Fruit fly (Drosophila melanogaster): ENCODE data around the gene mtgo.
A peak's percentile ranks its signal among the peaks of the same experiment; 100 is the strongest.

Gene mtgo

DNA sequence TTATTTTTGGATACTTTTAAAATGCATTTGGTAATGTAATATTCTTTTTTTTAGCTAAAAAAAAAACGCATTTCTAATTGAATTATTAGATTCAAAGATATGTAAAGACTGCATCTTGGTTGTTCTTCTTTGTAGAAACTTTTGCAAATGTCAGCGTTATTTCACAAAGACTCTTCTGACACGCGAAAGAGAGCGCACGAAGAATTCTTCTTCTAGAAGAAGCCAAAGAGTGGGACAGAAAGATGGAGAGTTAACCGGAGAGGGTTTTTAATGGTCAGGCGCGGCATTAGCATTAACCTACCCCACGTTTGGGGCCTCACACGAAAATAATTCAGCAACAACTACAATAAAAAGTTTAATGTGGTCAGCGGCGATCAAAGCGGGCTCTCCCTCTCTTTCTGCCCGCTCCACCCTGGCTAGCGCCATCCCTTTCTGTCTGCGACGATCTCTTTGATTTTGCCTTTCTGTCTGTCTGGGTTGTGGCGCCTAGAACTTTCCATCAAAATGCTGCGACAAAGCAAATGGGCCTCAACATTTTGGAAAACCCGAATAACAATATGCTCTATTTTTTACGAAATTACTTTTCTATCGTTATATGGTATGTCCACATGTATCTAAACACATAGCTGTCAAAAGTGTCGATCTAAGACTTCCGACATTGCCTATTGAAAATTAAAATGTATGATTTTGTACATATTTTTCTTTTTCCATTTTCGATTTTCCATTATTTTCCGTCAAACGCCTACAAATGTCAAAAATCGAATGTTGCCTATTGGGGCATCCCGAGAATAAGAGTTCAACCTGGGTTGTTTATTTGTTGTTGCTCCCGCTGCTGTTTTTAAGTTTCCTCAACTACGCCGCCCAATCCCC is 24.1 kb upstream of the mtgo start:
- no peak for TF ChIP-seq Myc (optimal IDR thresholded peaks at IDR 0.05)
- no peak for TF ChIP-seq insv (optimal IDR thresholded peaks at IDR 0.05)
- no peak for TF ChIP-seq Sin3A (optimal IDR thresholded peaks at IDR 0.05)
- TF ChIP-seq psq (optimal IDR thresholded peaks at IDR 0.05): no peak
- TF ChIP-seq h (optimal IDR thresholded peaks at IDR 0.05): no peak
- TF ChIP-seq ttk (optimal IDR thresholded peaks at IDR 0.05): no peak

DNA sequence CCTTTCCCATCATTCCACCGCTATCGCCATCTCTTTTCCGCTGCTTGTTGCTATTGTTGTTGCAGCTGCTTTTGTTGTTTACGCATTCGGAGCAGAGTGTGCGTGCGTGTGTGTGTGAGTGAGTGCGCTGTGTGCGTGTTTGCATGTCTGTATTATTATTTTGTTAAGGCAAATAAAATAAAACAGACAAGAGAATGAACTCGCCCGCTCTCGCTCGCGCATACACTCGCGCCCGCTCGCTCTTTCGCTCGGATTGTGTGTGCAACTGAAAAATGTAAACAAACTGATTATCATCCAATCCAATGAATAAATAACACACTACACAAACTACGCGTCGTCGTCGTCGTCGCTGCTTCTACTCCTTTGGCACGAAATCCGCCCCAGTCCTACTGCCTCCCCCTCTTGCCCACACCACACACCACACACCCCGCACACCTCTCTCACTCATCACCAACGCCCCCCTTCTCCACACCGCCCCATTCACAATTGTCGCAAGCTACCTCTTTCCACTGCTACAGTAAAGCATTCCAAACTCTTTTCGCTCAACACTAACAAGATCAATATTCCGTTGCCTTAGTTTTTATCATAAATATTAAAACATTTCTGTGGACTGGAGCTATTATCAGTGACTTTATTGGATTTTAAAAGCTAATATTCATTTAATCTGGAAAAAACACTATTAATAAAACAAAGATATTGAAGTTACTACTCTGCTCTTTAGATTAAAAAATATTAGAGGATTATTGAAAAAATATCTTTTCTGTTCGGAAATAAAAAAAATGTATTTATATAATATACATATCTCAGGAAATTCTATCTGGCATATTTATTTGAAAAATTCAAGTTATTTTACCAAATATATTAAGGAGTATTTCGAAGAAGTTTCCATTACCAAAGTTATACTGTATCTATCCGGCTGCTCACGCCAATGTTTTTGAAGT is 23.2 kb upstream of the mtgo start:
- TF ChIP-seq insv (optimal IDR thresholded peaks at IDR 0.05): no peak
- TF ChIP-seq h (optimal IDR thresholded peaks at IDR 0.05): no peak
- TF ChIP-seq ttk (optimal IDR thresholded peaks at IDR 0.05): no peak
- TF ChIP-seq Myc (optimal IDR thresholded peaks at IDR 0.05): no peak
- no peak for TF ChIP-seq psq (optimal IDR thresholded peaks at IDR 0.05)
- no peak for TF ChIP-seq Sin3A (optimal IDR thresholded peaks at IDR 0.05)

DNA sequence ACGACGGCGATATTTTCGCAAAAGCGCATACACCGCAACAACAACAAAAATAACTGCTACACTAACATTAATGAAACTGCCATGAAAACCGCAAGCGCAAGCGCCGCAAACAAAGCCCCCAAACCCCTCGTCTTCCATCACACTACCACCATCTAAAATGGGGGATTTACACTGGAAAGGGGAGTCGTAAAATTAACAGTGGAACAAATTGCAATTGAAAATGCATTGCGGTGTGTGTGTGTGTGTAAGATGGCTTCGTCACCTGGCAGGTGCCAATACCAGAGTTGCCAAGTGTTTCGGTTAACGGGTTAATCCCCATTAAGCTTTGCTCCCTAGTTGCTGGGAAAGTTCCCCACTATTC is 22.6 kb upstream of the mtgo start:
- no peak for TF ChIP-seq Sin3A (optimal IDR thresholded peaks at IDR 0.05)
- no peak for TF ChIP-seq insv (optimal IDR thresholded peaks at IDR 0.05)
- TF ChIP-seq h (optimal IDR thresholded peaks at IDR 0.05): no peak
- TF ChIP-seq psq (optimal IDR thresholded peaks at IDR 0.05): no peak
- no peak for TF ChIP-seq ttk (optimal IDR thresholded peaks at IDR 0.05)
- no peak for TF ChIP-seq Myc (optimal IDR thresholded peaks at IDR 0.05)

DNA sequence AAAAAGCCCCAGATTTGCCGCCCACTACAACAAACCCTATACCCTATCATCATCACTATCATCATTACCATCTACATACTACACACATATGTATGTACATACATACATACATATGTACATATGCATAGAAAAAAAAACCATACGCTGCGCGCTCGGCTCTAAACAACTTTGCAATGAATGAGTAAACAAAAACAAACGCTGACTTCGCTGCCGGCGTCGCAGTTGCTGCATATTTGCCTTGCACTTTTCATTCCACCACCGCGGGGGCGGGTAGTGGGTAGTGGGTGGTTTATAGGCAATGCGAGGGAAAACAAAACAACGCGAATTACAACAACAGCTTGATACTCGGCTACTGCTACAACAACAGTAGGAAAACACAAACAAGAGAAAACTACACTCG is 21.7 kb upstream of the mtgo start:
- no peak for TF ChIP-seq Sin3A (optimal IDR thresholded peaks at IDR 0.05)
- TF ChIP-seq insv (optimal IDR thresholded peaks at IDR 0.05): no peak
- TF ChIP-seq h (optimal IDR thresholded peaks at IDR 0.05): no peak
- no peak for TF ChIP-seq psq (optimal IDR thresholded peaks at IDR 0.05)
- TF ChIP-seq Myc (optimal IDR thresholded peaks at IDR 0.05): no peak
- TF ChIP-seq ttk (optimal IDR thresholded peaks at IDR 0.05): no peak

DNA sequence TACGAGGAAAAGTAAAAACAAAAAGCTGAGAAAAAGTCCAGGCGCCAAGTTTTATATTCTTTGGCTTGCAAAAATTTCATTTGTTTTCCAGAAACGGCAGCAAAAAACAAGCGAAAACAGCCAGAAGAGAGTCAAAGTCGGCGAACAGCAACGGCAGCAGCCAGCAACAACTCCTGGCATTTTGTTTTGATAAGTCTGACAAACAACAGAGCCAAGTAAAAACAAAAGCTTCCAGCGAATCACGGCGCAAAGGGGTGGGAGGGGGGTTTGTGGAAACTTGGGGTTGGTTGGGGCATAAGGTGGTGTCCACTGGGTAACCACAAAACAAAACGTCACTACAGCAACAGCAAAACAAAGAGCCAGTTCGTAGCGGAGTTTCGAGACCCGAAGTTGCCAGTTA is 19.7 kb upstream of the mtgo start:
- no peak for TF ChIP-seq psq (optimal IDR thresholded peaks at IDR 0.05)
- TF ChIP-seq Myc (optimal IDR thresholded peaks at IDR 0.05): no peak
- TF ChIP-seq Sin3A (optimal IDR thresholded peaks at IDR 0.05): no peak
- TF ChIP-seq insv (optimal IDR thresholded peaks at IDR 0.05): no peak
- TF ChIP-seq ttk (optimal IDR thresholded peaks at IDR 0.05): no peak
- TF ChIP-seq h (optimal IDR thresholded peaks at IDR 0.05): no peak

DNA sequence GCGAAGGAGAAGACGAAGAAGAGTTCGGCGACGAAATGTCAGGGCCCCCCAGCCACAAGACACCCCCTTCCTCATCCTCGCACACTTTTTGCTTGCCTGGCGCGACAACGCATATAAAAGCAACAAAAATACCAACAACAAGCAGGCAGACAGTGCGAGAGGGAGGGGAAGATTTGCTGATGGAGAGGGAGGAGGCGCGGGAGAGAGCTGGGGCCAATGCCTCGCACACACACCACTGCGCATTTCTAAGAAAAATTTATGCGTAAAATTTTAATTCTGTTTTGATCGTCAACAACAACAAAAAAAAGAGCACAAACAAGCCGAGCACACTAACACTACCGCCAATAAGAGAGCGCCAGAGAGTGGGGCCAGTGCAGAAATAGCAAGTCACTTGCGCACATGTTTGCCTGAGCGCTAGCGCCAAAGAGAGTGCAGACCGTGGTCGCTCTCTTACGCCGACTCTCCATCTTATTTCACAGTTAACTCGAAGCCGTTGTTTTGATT is 18.7 kb upstream of the mtgo start:
- TF ChIP-seq Myc (optimal IDR thresholded peaks at IDR 0.05): no peak
- no peak for TF ChIP-seq Sin3A (optimal IDR thresholded peaks at IDR 0.05)
- TF ChIP-seq ttk (optimal IDR thresholded peaks at IDR 0.05): no peak
- no peak for TF ChIP-seq h (optimal IDR thresholded peaks at IDR 0.05)
- TF ChIP-seq insv (optimal IDR thresholded peaks at IDR 0.05): peak; percentile 83

DNA sequence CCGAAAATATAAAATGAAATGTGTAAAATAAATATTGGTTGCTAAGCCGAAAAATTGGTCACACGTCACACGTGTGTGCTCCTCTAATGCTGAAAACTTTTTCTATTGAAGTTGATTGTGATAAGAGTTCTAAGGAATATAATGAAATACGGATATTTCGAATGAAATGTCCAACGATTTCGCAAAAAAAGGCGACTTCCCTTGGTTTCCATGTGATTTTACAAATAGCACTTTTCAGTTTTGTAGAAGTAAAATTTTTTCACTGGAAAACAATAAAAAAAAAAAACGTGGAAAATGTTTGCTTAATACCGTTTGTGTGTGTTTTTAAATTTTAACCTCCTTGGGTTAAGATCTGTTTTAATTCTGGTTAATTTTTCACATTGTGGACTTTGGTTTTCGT is 18.2 kb upstream of the mtgo start:
- TF ChIP-seq h (optimal IDR thresholded peaks at IDR 0.05): no peak
- TF ChIP-seq psq (optimal IDR thresholded peaks at IDR 0.05): no peak
- TF ChIP-seq Myc (optimal IDR thresholded peaks at IDR 0.05): no peak
- no peak for TF ChIP-seq insv (optimal IDR thresholded peaks at IDR 0.05)

DNA sequence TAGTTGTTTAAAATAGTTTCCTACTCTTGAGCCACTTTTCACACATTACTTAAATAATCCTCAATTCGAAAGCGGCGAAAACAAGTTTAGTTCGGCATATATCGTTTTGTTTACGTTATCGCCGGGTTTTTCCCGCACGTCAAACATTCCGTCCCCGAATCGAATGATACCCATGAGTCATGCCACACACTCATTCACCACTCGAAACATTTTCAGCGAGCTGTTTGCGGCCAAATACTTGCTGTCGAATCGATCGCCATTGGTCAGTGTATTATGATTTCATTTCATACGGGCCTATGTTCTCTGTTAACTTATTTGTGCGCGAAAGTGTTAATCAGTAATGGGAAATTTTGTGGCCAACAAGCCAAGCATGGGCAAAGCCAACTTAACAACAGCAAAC is 16.3 kb upstream of the mtgo start:
- no peak for TF ChIP-seq insv (optimal IDR thresholded peaks at IDR 0.05)
- TF ChIP-seq psq (optimal IDR thresholded peaks at IDR 0.05): no peak
- no peak for TF ChIP-seq Myc (optimal IDR thresholded peaks at IDR 0.05)
- no peak for TF ChIP-seq Sin3A (optimal IDR thresholded peaks at IDR 0.05)
- TF ChIP-seq ttk (optimal IDR thresholded peaks at IDR 0.05): no peak
- TF ChIP-seq h (optimal IDR thresholded peaks at IDR 0.05): no peak

DNA sequence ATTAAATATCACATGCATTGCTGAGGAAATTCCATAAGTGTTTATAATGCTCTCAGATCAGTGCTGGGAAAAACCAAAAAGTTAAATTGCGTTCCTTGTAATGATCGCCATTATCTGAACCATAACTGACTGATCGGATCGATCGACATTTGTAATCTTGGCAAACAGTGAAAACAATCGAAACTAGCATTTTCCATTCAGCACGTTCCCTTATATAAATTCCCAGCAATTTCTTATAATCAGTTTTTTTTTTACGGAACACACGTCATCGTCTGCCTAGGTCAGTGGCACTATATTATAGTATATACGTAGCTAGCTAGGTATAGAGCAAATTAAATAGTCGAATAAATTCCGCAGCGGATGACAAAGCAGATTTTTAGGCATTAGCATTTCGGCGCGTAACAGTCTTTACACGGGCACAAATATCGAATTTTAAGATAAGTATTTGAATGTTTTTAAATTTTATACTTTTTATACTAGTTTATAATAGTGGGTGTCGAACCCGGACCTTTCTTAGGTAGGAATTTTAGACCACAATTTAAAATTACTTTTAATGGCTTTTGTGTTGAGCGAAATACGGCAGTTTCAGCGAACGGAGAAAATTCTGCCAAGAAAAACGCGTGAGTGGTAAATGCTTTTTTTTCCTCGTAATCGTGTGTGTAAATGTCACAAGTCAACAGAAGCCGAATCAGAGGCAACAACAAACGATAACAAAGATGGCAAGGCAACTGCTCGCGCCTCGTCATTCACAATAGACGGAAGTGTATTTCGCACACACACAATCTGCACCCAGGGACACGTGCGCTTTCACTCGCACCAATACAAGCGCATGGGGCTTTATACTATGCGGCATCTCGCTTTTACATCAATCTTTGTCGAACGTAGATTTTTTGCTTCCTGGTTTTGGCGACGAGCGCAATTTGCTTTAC is 15.1 kb upstream of the mtgo start:
- TF ChIP-seq psq (optimal IDR thresholded peaks at IDR 0.05): no peak
- no peak for TF ChIP-seq h (optimal IDR thresholded peaks at IDR 0.05)
- no peak for TF ChIP-seq Myc (optimal IDR thresholded peaks at IDR 0.05)
- no peak for TF ChIP-seq Sin3A (optimal IDR thresholded peaks at IDR 0.05)
- no peak for TF ChIP-seq ttk (optimal IDR thresholded peaks at IDR 0.05)
- no peak for TF ChIP-seq insv (optimal IDR thresholded peaks at IDR 0.05)

DNA sequence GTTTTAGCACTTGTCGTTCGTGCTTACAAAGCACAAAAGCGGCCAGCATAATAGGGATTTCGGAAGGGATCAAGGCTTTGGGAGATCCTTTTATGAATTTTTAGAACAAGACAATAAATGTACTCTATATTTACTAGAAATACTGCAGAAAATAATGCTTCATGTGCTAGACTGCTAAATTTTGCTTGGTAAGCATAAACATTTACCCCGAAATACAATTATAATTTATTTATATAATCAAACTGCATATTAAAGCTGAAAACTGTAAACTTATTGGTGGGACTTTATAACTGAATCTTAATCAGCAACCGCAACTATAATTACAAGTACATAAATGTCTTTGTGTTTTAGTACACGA is 14.4 kb upstream of the mtgo start:
- TF ChIP-seq insv (optimal IDR thresholded peaks at IDR 0.05) (no peak), psq (optimal IDR thresholded peaks at IDR 0.05) (no peak), Myc (optimal IDR thresholded peaks at IDR 0.05) (no peak), ttk (optimal IDR thresholded peaks at IDR 0.05) (no peak), Sin3A (optimal IDR thresholded peaks at IDR 0.05) (no peak), h (optimal IDR thresholded peaks at IDR 0.05) (no peak)

DNA sequence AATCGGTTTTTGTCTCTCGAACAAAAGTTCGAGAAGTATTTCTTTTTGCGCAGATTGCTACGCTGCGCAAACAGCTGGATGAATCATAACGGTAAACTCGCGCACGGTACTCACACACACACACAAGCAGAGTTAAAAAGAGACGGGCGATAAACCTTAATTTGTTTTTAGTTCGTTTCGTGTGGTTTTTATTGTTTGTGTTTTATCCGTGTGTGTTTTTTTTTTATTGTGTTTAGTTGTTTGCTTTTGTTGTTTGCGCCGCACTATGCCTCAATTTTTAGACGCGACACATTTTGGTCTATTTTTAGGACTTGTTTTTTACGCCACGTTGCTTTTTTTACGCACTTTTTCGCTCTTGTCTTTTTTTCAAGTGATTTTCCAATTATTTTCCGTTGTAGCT is 14.0 kb upstream of the mtgo start:
- TF ChIP-seq h (optimal IDR thresholded peaks at IDR 0.05) (no peak), ttk (optimal IDR thresholded peaks at IDR 0.05) (no peak), Sin3A (optimal IDR thresholded peaks at IDR 0.05) (no peak), insv (optimal IDR thresholded peaks at IDR 0.05) (no peak), psq (optimal IDR thresholded peaks at IDR 0.05) (no peak)
